Worm (Caenorhabditis elegans): ENCODE data around the gene slc-36.5.

DNA sequence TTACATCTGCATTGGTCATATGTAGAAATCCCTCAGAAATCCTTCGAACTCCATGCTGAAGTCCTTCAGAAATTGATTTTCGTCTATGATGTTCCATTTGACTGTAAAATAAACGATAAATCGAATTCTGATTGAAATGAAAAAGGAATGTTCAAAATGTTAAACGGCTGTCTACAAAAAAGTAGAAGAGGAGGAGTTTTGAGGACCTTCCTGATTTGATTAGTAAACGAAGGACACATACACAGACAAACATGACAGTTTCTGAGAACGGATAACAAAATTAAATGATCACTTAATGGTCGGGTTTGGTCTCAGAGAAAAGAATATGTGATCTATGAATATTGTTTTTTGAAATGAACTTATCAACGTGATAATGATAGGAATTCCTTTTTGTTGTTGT, at the start of gene slc-36.5:
- TF ChIP-seq snpc-4 (tag; optimal IDR thresholded peaks at IDR 0.05) (no peak), flh-1 (GFP tag; optimal IDR thresholded peaks at IDR 0.05) (no peak), ztf-11 (tag; optimal IDR thresholded peaks at IDR 0.05) (no peak), cnd-1 (tag; optimal IDR thresholded peaks at IDR 0.05) (no peak), ces-1 (GFP tag; optimal IDR thresholded peaks at IDR 0.05) (no peak)
